Worm (Caenorhabditis elegans) whole organism, dauer: ENCODE measurements around the gene dyf-17.

Experiments
- unc-62 ChIP-seq: sonication (generic microtip); optimal IDR thresholded peaks from 2 replicates; lab custom pipeline; 2017; ENCODE audit warnings: missing biosample characterization, missing genetic modification reagents, missing genetic modification characterization

Gene dyf-17

DNA sequence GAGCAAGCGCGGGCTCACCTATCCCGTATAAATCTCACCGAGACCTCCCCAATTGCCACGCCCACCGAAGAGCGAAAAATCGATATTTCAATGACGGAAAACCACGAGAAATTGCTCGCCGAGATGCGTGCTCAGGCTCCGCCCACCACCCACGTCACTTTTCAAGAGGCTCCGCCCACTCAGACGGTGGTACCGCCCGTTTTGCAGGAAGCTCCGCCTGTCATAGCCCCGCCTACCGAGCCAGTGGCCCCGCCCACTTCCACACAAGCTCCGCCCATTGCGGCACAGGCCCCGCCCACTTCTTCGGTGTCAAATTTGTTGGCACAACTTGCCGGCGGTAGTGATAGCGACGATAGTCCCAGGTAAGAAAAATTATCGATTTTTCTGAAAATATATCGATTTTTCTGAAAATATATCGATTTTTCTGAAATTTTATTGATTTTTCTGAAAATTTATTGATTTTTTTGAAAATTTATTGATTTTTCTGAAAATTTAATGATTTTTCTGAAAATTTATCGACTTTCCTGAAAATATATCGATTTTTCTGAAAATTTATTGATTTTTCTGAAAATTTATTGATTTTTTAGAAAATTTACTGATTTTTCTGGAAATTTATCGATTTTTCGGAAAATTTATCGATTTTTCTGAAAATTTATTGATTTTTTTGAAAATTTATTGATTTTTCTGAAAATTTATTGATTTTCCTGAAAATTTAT is 2.3 kb downstream of the dyf-17 start:
- no peak for TF ChIP-seq unc-62 (GFP tag; lab: Kevin White, UChicago)

DNA sequence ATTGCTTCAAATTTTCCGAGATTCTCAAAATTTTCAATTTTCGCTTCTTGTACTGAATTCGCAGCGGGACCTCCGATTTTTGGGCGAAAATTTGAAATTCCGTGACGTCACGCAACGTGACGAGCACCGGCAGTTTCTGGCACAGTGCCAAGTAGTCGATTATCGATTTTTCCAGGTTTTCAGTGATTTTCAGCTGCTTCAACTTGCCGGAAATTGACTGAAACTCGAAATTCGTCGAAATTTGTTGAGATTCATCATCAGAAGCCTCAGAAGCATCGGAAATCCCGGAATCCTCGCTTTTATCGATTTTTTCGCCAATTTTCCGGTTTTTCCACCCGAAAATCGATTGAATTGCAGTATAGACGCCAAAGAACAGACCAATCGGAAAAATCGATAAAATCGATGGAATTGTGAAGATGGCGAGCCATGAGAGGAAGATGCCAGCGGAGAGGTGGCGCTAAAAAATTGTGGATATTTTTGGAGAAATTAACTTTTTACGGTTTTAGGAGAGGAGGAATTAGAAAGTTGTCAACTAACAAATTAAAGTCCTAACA is 4.6 kb downstream of the dyf-17 start:
- TF ChIP-seq unc-62 (GFP tag; lab: Kevin White, UChicago) = no peak

ce11 chrV:19133507-19133906 is 6.2 kb downstream of the dyf-17 start, which contains the start of gene Y39B6A.10:
Gene Y39B6A.10 (minus strand): TSS chrV:19133607.
- no peak for TF ChIP-seq unc-62 (GFP tag; lab: Kevin White, UChicago)

DNA sequence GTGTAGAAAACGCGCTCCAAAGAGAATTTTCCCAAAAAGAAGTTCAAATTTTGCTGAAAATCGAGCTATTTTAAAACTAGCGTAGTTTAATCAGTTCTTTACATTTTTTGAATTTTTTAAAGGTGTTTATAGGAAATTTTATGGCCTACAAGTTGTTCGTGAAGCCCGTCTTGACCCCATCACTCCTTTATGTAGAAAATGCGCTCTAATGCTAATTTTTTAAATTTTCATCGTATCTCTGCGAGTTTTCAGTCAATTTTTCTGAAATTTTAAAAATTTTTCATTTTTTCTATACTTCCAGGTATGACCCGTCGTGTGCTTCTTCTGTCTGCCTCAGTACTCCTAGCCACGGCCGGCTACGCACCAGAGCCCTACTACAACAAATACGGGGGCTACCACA is 8.9 kb downstream of the dyf-17 start, which contains the start of gene Y39B6A.9:
Gene Y39B6A.9, plus strand, starts transcription at position 301 of the 400 bp plus-strand sequence.
- no peak for TF ChIP-seq unc-62 (GFP tag; lab: Kevin White, UChicago)

DNA sequence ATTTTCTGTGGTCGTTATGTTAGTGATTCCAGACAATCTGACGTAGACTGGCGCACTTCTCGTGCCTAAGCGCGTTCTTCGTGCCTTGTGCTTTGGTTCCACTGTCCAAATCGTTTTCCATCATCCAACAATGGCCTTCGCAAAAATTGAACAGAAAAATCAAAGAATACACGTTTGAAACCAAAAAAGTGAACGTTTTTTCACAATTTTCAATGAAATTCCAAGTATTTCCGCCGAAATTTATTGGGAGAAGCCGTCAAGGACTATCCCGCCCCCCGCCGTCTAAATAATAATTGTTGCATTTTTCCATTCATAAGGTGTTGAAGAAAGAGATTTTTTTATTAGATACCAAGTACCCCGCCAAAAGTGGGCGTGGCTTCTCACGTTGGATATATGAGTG is 13.2 kb downstream of the dyf-17 start, which contains the start of gene cpg-23:
Gene cpg-23, plus strand, starts transcription at position 301 of the 400 bp plus-strand sequence.
- no peak for TF ChIP-seq unc-62 (GFP tag; lab: Kevin White, UChicago)

- TF ChIP-seq unc-62 (GFP tag; lab: Kevin White, UChicago) = no peak
Observed at ce11 chrV:19142595-19142994, 15.3 kb downstream of the dyf-17 start.

DNA sequence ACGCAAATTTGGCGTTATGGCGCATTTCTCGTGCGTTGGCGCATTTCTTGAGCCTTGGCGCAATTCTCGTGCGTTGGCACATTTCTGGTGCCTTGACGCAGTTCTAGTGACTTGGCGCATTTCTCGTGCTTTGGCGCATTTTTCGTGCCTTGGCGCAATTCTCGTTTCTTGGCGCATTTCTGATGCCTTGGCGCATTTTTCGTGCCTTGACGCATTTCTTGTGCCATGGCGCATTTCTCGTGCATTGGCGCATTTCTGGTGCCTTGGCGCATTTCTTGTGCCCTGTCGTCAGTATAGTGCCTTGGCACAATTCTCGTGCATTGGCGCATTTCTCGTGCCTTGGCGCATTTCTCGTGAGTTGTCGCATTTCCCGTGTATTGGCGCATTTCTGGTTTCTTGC is 21.0 kb downstream of the dyf-17 start:
- no peak for TF ChIP-seq unc-62 (GFP tag; lab: Kevin White, UChicago)

- TF ChIP-seq unc-62 (GFP tag; lab: Kevin White, UChicago) = no peak
Observed at ce11 chrV:19149057-19149456, 21.7 kb downstream of the dyf-17 start, which contains the start of gene Y39B6A.7. Gene Y39B6A.7 (minus strand): TSS chrV:19149157.

ce11 chrV:19152328-19152727 is 25.0 kb downstream of the dyf-17 start, which contains the start of gene Y39B6A.69:
Gene Y39B6A.69 (minus strand): TSS chrV:19152428.
- no peak for TF ChIP-seq unc-62 (GFP tag; lab: Kevin White, UChicago)

- no peak for TF ChIP-seq unc-62 (GFP tag; lab: Kevin White, UChicago)
Observed at ce11 chrV:19153244-19153643, 25.9 kb downstream of the dyf-17 start.

- no peak for TF ChIP-seq unc-62 (GFP tag; lab: Kevin White, UChicago)
Observed at ce11 chrV:19153806-19154205, 26.5 kb downstream of the dyf-17 start, which contains the start of gene tsp-13. Gene tsp-13 (plus strand): TSS chrV:19154106.

- TF ChIP-seq unc-62 (GFP tag; lab: Kevin White, UChicago) = no peak
Observed at ce11 chrV:19158664-19159063, 31.3 kb downstream of the dyf-17 start, which contains the start of gene Y39B6A.5. Gene Y39B6A.5 (minus strand): TSS chrV:19158877.

- no peak for TF ChIP-seq unc-62 (GFP tag; lab: Kevin White, UChicago)
Observed at ce11 chrV:19174626-19175025, 47.3 kb downstream of the dyf-17 start, which contains the start of gene hot-2. Gene hot-2 (plus strand): TSS chrV:19174759.

ce11 chrV:19175714-19176113 is 48.4 kb downstream of the dyf-17 start:
- no peak for TF ChIP-seq unc-62 (GFP tag; lab: Kevin White, UChicago)

DNA sequence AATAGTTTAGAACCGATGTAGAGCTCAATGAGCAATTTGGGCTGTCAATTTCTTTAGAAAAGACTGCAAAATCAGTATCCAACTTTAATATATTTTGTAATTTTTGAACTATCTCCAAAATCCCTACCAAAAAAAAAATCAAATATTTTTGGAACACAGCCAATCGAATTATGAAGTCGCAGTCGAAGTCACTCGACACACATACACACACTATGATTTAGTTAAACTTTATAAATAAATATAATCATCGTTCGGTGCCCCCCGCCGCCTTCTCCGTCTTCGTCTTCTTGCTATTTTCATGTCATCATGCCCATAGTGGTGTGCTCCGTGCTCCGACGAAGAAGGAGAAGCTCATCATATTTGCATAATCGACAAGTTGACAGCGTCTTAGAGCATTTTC is 49.7 kb downstream of the dyf-17 start:
- no peak for TF ChIP-seq unc-62 (GFP tag; lab: Kevin White, UChicago)

ce11 chrV:19177804-19178203 is 50.5 kb downstream of the dyf-17 start:
- TF ChIP-seq unc-62 (GFP tag; lab: Kevin White, UChicago) = no peak
